Worm (Caenorhabditis elegans): Measurements from ENCODE around the gene acly-1.

Gene acly-1

DNA sequence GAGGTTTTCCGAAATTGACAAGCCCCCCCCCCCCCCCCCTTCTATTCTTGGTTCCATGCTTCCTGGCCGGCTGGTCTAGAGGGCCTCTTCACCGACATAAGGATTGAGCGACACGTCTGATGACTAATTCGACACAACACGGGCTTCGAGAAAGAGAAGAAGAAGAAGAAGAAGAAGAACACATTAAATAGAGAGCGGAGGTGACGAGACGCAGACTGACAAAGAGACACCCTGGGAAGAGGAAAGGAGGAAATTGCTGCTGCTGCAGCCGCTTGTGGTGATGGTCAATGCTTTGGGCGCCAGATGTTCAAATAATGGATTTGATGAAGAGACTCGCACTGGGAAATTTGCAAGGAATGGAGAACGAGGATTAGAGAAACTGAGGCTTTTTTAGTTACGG lies 45.2 kb downstream of the acly-1 start (continued):
- TF ChIP-seq dpl-1 (GFP tag; optimal IDR thresholded peaks at IDR 0.05) (no peak), rbr-2 (tag; optimal IDR thresholded peaks at IDR 0.05) (peak; percentile 48), attf-4 (tag; optimal IDR thresholded peaks at IDR 0.05) (no peak), nhr-25 (tag; optimal IDR thresholded peaks at IDR 0.05; ENCODE audit: borderline replicate concordance, insufficient read depth) (no peak), aha-1 (tag) (peak; percentile 81), sdz-12 (GFP tag; optimal IDR thresholded peaks at IDR 0.05) (no peak)

ce11 chrX:1525511-1526172 lies 46.3 kb downstream of the acly-1 start:
- TF ChIP-seq unc-62 (GFP tag; optimal IDR thresholded peaks at IDR 0.05 in 1 of 2) (peak in 1 of 2 experiments; percentile 86), unc-62 (tag; optimal IDR thresholded peaks at IDR 0.05) (no peak), pqm-1 (tag; optimal IDR thresholded peaks at IDR 0.05) (peak; percentile 2), duxl-1 (tag; optimal IDR thresholded peaks at IDR 0.05; ENCODE audit: poor library complexity) (no peak), T26A8.4 (GFP tag; IDR thresholded peaks at IDR 0.05) (no peak), ceh-28 (tag; optimal IDR thresholded peaks at IDR 0.05) (peak; percentile 48), nhr-28 (tag; optimal IDR thresholded peaks at IDR 0.05) (peak; percentile 51), F10B5.3 (tag; optimal IDR thresholded peaks at IDR 0.05) (no peak), hlh-30 (tag; optimal IDR thresholded peaks at IDR 0.05; ENCODE audit: insufficient read depth) (peak; percentile 78)

- no peak for TF ChIP-seq dpl-1 (GFP tag; optimal IDR thresholded peaks at IDR 0.05)
- peak; percentile 19 for TF ChIP-seq nhr-77 (tag; optimal IDR thresholded peaks at IDR 0.05)
- no peak for TF ChIP-seq daf-16 (GFP tag; optimal IDR thresholded peaks at IDR 0.05)
- TF ChIP-seq daf-16 (tag; optimal IDR thresholded peaks at IDR 0.05) = peak; percentile 34
- TF ChIP-seq mxl-2 (GFP tag; conservative IDR thresholded peaks at IDR 0.05) = no peak
- TF ChIP-seq zfp-3 (GFP tag; conservative IDR thresholded peaks at IDR 0.05) = no peak
- TF ChIP-seq nhr-76 (tag; optimal IDR thresholded peaks at IDR 0.05) = no peak
- TF ChIP-seq duxl-1 (tag; optimal IDR thresholded peaks at IDR 0.05; ENCODE audit: poor library complexity) = no peak
- TF ChIP-seq nhr-41 (GFP tag; IDR thresholded peaks at IDR 0.05) = no peak
- TF ChIP-seq D1046.2 (GFP tag; IDR thresholded peaks at IDR 0.05) = no peak
- no peak for TF ChIP-seq ctbp-1 (GFP tag; IDR thresholded peaks at IDR 0.05)
- 0 out of 2 replicates have a peak, but pooled peaks have one; percentile 10 for TF ChIP-seq php-3 (GFP tag; IDR thresholded peaks at IDR 0.05)
- no peak for TF ChIP-seq zip-11 (GFP tag; IDR thresholded peaks at IDR 0.05)
- TF ChIP-seq lin-15B (tag; optimal IDR thresholded peaks at IDR 0.05) = no peak
- no peak for TF ChIP-seq daf-8 (GFP tag; IDR thresholded peaks at IDR 0.05)
- TF ChIP-seq hmg-1.1 (GFP tag; IDR thresholded peaks at IDR 0.05) = 0 out of 2 replicates have a peak, but pooled peaks have one; percentile 22
- no peak for TF ChIP-seq dmd-9 (GFP tag; IDR thresholded peaks at IDR 0.05)
- TF ChIP-seq lim-7 (GFP tag; IDR thresholded peaks at IDR 0.05) = no peak
- TF ChIP-seq mdl-1 (tag; optimal IDR thresholded peaks at IDR 0.05) = peak in 1 of 2 experiments; percentile 35
- no peak for TF ChIP-seq spr-1 (tag; optimal IDR thresholded peaks at IDR 0.05)
- TF ChIP-seq mep-1 (tag; optimal IDR thresholded peaks at IDR 0.05) = peak; percentile 7
- TF ChIP-seq Y75B8A.6 (GFP tag; IDR thresholded peaks at IDR 0.05) = no peak
- peak; percentile 75 for TF ChIP-seq hlh-30 (tag; optimal IDR thresholded peaks at IDR 0.05; ENCODE audit: insufficient read depth)
- no peak for TF ChIP-seq tra-1 (GFP tag; IDR thresholded peaks at IDR 0.05)
- no peak for TF ChIP-seq lir-3 (tag; optimal IDR thresholded peaks at IDR 0.05)
- no peak for TF ChIP-seq skn-1 (tag; optimal IDR thresholded peaks at IDR 0.05)
- TF ChIP-seq attf-4 (tag; optimal IDR thresholded peaks at IDR 0.05) = no peak
- TF ChIP-seq hlh-11 (tag; optimal IDR thresholded peaks at IDR 0.05) = peak; percentile 39
- TF ChIP-seq aha-1 (tag) = no peak
- TF ChIP-seq Y48G9A.11 (GFP tag; IDR thresholded peaks at IDR 0.05) = no peak
- peak; percentile 87 for TF ChIP-seq nhr-28 (tag; optimal IDR thresholded peaks at IDR 0.05)
- TF ChIP-seq mxl-3 (GFP tag; optimal IDR thresholded peaks at IDR 0.05) = peak; percentile 6
- no peak for TF ChIP-seq nhr-111 (GFP tag; optimal IDR thresholded peaks at IDR 0.05)
- TF ChIP-seq zag-1 (tag; optimal IDR thresholded peaks at IDR 0.05) = no peak
- no peak for TF ChIP-seq gei-8 (GFP tag; optimal IDR thresholded peaks at IDR 0.05)
- TF ChIP-seq lsy-2 (tag; optimal IDR thresholded peaks at IDR 0.05) = peak in 1 of 2 experiments; percentile 7
- TF ChIP-seq nhr-11 (tag; optimal IDR thresholded peaks at IDR 0.05) = no peak
- peak; percentile 79 for TF ChIP-seq dve-1 (tag; optimal IDR thresholded peaks at IDR 0.05; ENCODE audit: insufficient read depth)
Measured at ce11 chrX:1527338-1527737, 48.0 kb downstream of the acly-1 start.

All from whole organism, L4 larva.